Worm (Caenorhabditis elegans) whole organism, L1 larva: ENCODE results near the gene F53C3.3.
A peak's percentile ranks its signal among the peaks of the same experiment; 100 is the strongest.

Experiments used
- C16A3.4 ChIP-seq: fragments of 150-350 bp; optimal IDR thresholded peaks from 2 replicates; lab custom pipeline; 2014; ENCODE audit warnings: missing biosample characterization, missing genetic modification characterization
- C34B4.2 ChIP-seq: sonication (generic microtip); optimal IDR thresholded peaks from 2 replicates; lab custom pipeline; 2017; ENCODE audit warnings: mild to moderate bottlenecking, missing genetic modification characterization, missing compliant biosample characterization
- aly-2 ChIP-seq: fragments of 150-350 bp; optimal IDR thresholded peaks from 2 replicates; lab custom pipeline; 2014; ENCODE audit warnings: missing biosample characterization, missing genetic modification characterization
- ceh-63 ChIP-seq: fragments of 200-800 bp; sonication (Bioruptor generic); optimal IDR thresholded peaks from 2 replicates; lab custom pipeline; 2018; ENCODE audit warnings: mild to moderate bottlenecking, missing genetic modification characterization, missing compliant biosample characterization
- ceh-90 ChIP-seq: sonication (generic microtip); optimal IDR thresholded peaks from 2 replicates; lab custom pipeline; 2016; ENCODE audit warnings: missing genetic modification characterization, missing compliant biosample characterization
- dpl-1 ChIP-seq, 3 experiments: fragments of 150-350 bp in 2 of 3; sonication (generic microtip) in 1 of 3; optimal IDR thresholded peaks; 2 replicates each; lab custom pipeline; 2014 to 2017; ENCODE audit warnings: missing biosample characterization in 3 of 3, missing genetic modification characterization in 3 of 3, missing genetic modification reagents in 3 of 3
- efl-1 ChIP-seq, 4 experiments: fragments of 150-350 bp; optimal IDR thresholded peaks in 3 of 4; peaks in 1 of 4; 1 replicate in 1 of 4; 2 replicates in 3 of 4; lab custom pipeline; 2014; ENCODE audit warnings: missing biosample characterization in 2 of 4, missing genetic modification characterization in 2 of 4, missing genetic modification reagents in 2 of 4
- efl-3 ChIP-seq: fragments of 200-800 bp; sonication (Bioruptor generic); optimal IDR thresholded peaks from 2 replicates; lab custom pipeline; 2018; ENCODE audit warnings: mild to moderate bottlenecking, missing genetic modification characterization, missing compliant biosample characterization
- egl-13 ChIP-seq: sonication (generic microtip); optimal IDR thresholded peaks from 2 replicates; lab custom pipeline; 2016; ENCODE audit warnings: missing genotype, missing genetic modification reagents, missing genetic modification characterization, missing compliant biosample characterization
- elt-3 ChIP-seq, 6 experiments: fragments of 150-350 bp in 1 of 6; sonication (generic microtip); optimal IDR thresholded peaks; 2 replicates each; lab custom pipeline; 2017 to 2018; ENCODE audit warnings: missing biosample characterization in 6 of 6, missing genetic modification characterization in 6 of 6, inconsistent platforms in 1 of 6
- fos-1 ChIP-seq: fragments of 150-350 bp; optimal IDR thresholded peaks from 2 replicates; lab custom pipeline; 2014; ENCODE audit warnings: missing biosample characterization, missing genetic modification characterization
- hlh-17 ChIP-seq: fragments of 200-800 bp; sonication (Bioruptor generic); optimal IDR thresholded peaks from 2 replicates; lab custom pipeline; 2018; ENCODE audit warnings: missing genetic modification characterization, mild to moderate bottlenecking, missing compliant biosample characterization, moderate library complexity, borderline replicate concordance
- lin-13 ChIP-seq: fragments of 150-350 bp; optimal IDR thresholded peaks from 2 replicates; lab custom pipeline; 2014; ENCODE audit warnings: missing biosample characterization, missing genetic modification reagents, missing genetic modification characterization
- lin-15B ChIP-seq: fragments of 150-350 bp; sonication (generic microtip); optimal IDR thresholded peaks from 3 replicates; lab custom pipeline; 2014; ENCODE audit warnings: missing biosample characterization, missing genetic modification characterization
- mef-2 ChIP-seq: fragments of 150-350 bp; optimal IDR thresholded peaks from 2 replicates; lab custom pipeline; 2014; ENCODE audit warnings: missing biosample characterization, missing genetic modification characterization
- nhr-11 ChIP-seq: fragments of 150-350 bp; optimal IDR thresholded peaks from 2 replicates; lab custom pipeline; 2014; ENCODE audit warnings: missing biosample characterization, missing genetic modification characterization
- nhr-28 ChIP-seq: fragments of 150-350 bp; optimal IDR thresholded peaks from 2 replicates; lab custom pipeline; 2014; ENCODE audit warnings: missing biosample characterization, missing genetic modification characterization
- nhr-71 ChIP-seq: sonication (generic microtip); optimal IDR thresholded peaks from 2 replicates; lab custom pipeline; 2016; ENCODE audit warnings: mild to moderate bottlenecking, missing genetic modification characterization, moderate library complexity, missing compliant biosample characterization
- nhr-76 ChIP-seq: sonication (generic microtip); optimal IDR thresholded peaks from 2 replicates; lab custom pipeline; 2017; ENCODE audit warnings: missing biosample characterization, missing genetic modification characterization
- nhr-77 ChIP-seq: fragments of 150-350 bp; optimal IDR thresholded peaks from 2 replicates; lab custom pipeline; 2014; ENCODE audit warnings: missing biosample characterization, missing genetic modification characterization
- nhr-90 ChIP-seq: sonication (generic microtip); optimal IDR thresholded peaks from 2 replicates; lab custom pipeline; 2016; ENCODE audit warnings: mild to moderate bottlenecking, missing genetic modification characterization, missing compliant biosample characterization; ENCODE audit not compliant: poor library complexity
- pag-3 ChIP-seq: sonication (generic microtip); optimal IDR thresholded peaks from 2 replicates; lab custom pipeline; 2017; ENCODE audit warnings: missing genetic modification characterization, mild to moderate bottlenecking, missing compliant biosample characterization, antibody characterized with exemption, borderline replicate concordance; ENCODE audit not compliant: insufficient read depth
- pqm-1 ChIP-seq: sonication (generic microtip); optimal IDR thresholded peaks from 3 replicates; lab custom pipeline; 2017; ENCODE audit warnings: missing biosample characterization, missing genetic modification characterization
- rnt-1 ChIP-seq: sonication (generic microtip); optimal IDR thresholded peaks from 2 replicates; lab custom pipeline; 2016; ENCODE audit warnings: mild to moderate bottlenecking, missing genetic modification characterization, moderate library complexity, missing compliant biosample characterization
- sox-4 ChIP-seq: sonication (generic microtip); optimal IDR thresholded peaks from 2 replicates; lab custom pipeline; 2016; ENCODE audit warnings: missing genetic modification characterization, missing compliant biosample characterization
- sptf-1 ChIP-seq: fragments of 150-350 bp; optimal IDR thresholded peaks from 2 replicates; lab custom pipeline; 2014; ENCODE audit warnings: missing biosample characterization, missing genetic modification characterization
- swsn-7 ChIP-seq: sonication (generic microtip); optimal IDR thresholded peaks from 2 replicates; lab custom pipeline; 2016; ENCODE audit warnings: missing genetic modification characterization, missing compliant biosample characterization
- tlp-1 ChIP-seq: fragments of 150-350 bp; optimal IDR thresholded peaks from 2 replicates; lab custom pipeline; 2014; ENCODE audit warnings: missing biosample characterization, missing genetic modification characterization
- unc-30 ChIP-seq: sonication (generic microtip); optimal IDR thresholded peaks from 2 replicates; lab custom pipeline; 2017; ENCODE audit warnings: missing biosample characterization, missing genetic modification characterization
- unc-86 ChIP-seq: sonication (generic microtip); optimal IDR thresholded peaks from 2 replicates; lab custom pipeline; 2016; ENCODE audit warnings: missing genetic modification characterization, missing compliant biosample characterization
- vab-15 ChIP-seq: sonication (generic microtip); optimal IDR thresholded peaks from 2 replicates; lab custom pipeline; 2017; ENCODE audit warnings: missing genotype, mild to moderate bottlenecking, missing genetic modification characterization, missing compliant biosample characterization
- zag-1 ChIP-seq: fragments of 150-350 bp; optimal IDR thresholded peaks from 2 replicates; lab custom pipeline; 2014; ENCODE audit warnings: missing biosample characterization, missing genetic modification characterization
- ztf-11 ChIP-seq, 2 experiments: sonication (generic microtip); optimal IDR thresholded peaks; 2 replicates each; lab custom pipeline; 2016 to 2017; ENCODE audit warnings: missing genetic modification characterization in 2 of 2, missing biosample characterization in 1 of 2, missing compliant biosample characterization in 1 of 2
- ztf-4 ChIP-seq: fragments of 150-350 bp; optimal IDR thresholded peaks from 2 replicates; lab custom pipeline; 2014; ENCODE audit warnings: missing biosample characterization, missing genetic modification characterization

F53C3.3 gene

DNA sequence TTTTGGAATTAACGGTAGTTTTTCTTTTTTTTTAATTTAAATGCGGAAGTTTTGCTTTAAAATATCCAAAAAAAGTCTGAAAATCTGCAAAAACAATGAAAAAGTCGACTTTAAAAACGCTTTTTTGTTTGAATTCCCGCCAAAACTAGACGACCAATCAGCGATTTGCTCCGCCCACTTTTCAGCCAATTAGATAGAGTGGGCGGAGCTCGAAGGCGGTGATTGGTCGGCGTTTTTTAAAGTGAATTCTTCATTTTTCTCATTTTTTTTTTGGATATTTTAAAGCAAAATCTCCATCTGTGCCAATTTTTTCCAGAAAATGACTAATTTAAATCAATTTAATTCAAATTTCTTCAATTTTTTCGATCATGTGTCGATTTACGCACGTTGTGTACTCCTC is 28.6 kb downstream of the F53C3.3 start:
- TF ChIP-seq unc-86 (tag; lab: Kevin White, UChicago) (no peak), efl-3 (GFP tag; lab: Kevin White, UChicago) (no peak), ceh-63 (GFP tag; lab: Kevin White, UChicago) (no peak), zag-1 (tag; lab: Kevin White, UChicago) (no peak), dpl-1 (GFP tag; optimal IDR thresholded peaks at IDR 0.05; lab: Kevin White, UChicago) (no peak), sptf-1 (tag; lab: Kevin White, UChicago) (no peak), pqm-1 (tag; lab: Kevin White, UChicago) (no peak), rnt-1 (tag; lab: Kevin White, UChicago) (no peak), lin-15B (tag; lab: Kevin White, UChicago) (no peak), nhr-90 (tag; lab: Kevin White, UChicago) (no peak), nhr-11 (no peak)

DNA sequence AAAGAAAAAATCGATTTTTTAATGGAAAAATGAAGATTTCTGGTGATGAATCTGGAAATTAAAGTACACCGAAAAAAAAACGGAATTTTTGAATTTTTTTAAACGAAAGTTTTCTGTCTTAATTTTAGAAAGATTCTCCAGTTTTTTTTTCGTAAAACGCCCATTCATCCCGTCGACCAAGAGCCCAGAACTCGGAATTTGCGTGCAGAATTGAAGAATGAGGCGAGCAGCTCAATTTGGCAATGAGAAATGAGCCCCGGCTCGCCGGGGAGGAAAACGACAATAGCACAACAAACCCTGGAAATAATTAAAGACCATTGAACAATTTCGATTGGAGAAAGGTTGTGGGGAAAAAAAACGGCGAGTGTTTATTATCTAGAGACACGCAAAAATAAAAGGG is 29.2 kb downstream of the F53C3.3 start:
- no peak for TF ChIP-seq aly-2
- no peak for TF ChIP-seq vab-15 (tag; lab: Kevin White, UChicago)
- no peak for TF ChIP-seq ceh-90 (tag; lab: Kevin White, UChicago)
- no peak for TF ChIP-seq pag-3
- no peak for TF ChIP-seq efl-3 (GFP tag; lab: Kevin White, UChicago)
- TF ChIP-seq fos-1 (tag; lab: Kevin White, UChicago), result no peak
- no peak for TF ChIP-seq swsn-7 (tag; lab: Kevin White, UChicago)
- TF ChIP-seq mef-2, result no peak
- TF ChIP-seq nhr-71 (tag; lab: Kevin White, UChicago), result no peak
- no peak for TF ChIP-seq unc-30 (tag; lab: Kevin White, UChicago)

DNA sequence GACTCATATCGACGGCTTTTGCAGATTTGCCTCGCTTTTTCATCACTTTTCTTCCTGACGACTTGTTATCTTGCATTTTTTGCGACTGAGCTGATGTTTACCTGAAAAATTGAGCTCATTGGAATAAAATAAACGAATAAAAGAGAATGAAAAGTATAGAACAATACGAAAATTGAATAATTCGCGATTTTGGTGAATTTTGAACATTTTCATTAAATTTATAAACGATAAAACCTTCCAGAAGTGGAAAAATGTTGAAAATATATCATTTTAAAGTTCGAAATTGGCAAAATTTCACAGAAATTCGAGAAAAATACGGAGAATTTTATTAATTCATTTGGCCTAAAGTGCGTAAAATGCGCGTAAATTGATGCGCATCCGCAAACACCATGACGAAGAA is 31.0 kb downstream of the F53C3.3 start, which contains the start of gene Y14H12B.2:
Gene Y14H12B.2 (minus strand): TSS at position 101 of the 400 bp plus-strand sequence.
- TF ChIP-seq efl-1 (optimal IDR thresholded peaks at IDR 0.05; lab: Kevin White, UChicago) (peak in 1 of 2 experiments; percentile 82), efl-1 (GFP tag; optimal IDR thresholded peaks at IDR 0.05 in 1 of 2; lab: Kevin White, UChicago) (peak in 1 of 2 experiments; percentile 24), ztf-11 (tag; optimal IDR thresholded peaks at IDR 0.05; lab: Kevin White, UChicago) (no peak)

DNA sequence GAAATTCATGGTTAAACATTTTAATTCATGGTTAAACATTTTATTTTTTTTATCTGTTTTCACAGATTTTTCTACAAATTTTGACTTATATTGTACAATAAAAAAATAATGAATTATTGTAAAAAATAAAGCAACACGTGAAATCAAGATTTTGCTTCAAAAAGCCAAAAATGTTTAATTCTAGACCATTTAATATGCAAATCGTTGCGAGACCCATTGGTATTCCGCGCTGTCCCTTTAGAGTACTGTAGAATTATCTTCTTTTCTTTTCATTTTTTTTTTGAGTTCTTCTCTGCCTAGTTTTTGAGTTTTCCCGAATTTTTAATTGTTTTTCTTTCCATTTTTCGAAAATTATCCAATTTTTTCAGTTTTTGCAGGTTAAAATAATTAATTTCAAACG is 31.4 kb downstream of the F53C3.3 start, which contains the start of gene Y14H12B.1:
Gene Y14H12B.1 (plus strand): TSS at position 363 of the 400 bp plus-strand sequence.
- TF ChIP-seq elt-3 (tag; optimal IDR thresholded peaks at IDR 0.05; lab: Kevin White, UChicago), result no peak
- no peak for TF ChIP-seq C34B4.2 (tag; lab: Kevin White, UChicago)
- TF ChIP-seq egl-13 (tag; lab: Kevin White, UChicago), result no peak
- TF ChIP-seq nhr-28 (tag; lab: Kevin White, UChicago), result no peak
- no peak for TF ChIP-seq tlp-1 (tag; lab: Kevin White, UChicago)

DNA sequence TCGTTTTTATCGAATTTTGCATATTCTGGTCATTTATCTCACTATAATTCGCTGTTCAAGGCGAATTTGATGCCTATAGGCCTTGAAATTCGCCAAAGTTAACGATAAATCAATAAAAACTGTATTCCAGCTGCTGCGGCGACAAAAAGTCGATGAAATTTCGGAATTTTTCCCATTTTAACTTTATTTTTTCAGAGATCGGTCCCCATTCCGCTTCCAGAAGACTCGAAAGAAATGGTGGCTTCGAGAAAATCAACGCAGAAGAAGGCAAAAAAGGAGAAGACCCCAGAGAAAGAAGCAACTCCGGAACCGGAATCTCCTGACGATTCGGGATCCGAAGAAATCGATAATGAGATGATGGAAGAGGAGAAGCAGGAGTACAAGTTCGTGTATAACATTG is 32.4 kb downstream of the F53C3.3 start:
- no peak for TF ChIP-seq nhr-90 (tag; lab: Kevin White, UChicago)
- no peak for TF ChIP-seq hlh-17
- no peak for TF ChIP-seq ztf-4 (tag; lab: Kevin White, UChicago)
- TF ChIP-seq lin-13 (GFP tag; lab: Kevin White, UChicago), result no peak
- no peak for TF ChIP-seq sox-4 (tag; lab: Kevin White, UChicago)
- no peak for TF ChIP-seq ceh-63 (GFP tag; lab: Kevin White, UChicago)
- no peak for TF ChIP-seq C16A3.4 (tag; lab: Kevin White, UChicago)
- TF ChIP-seq aly-2, result no peak
- no peak for TF ChIP-seq nhr-77
- TF ChIP-seq nhr-76 (tag; lab: Kevin White, UChicago), result no peak
